Worm (Caenorhabditis elegans): ENCODE measurements around the gene D1044.4.

ce11 chrIII:5570814-5571443 lies 49.1 kb upstream of the D1044.4 start:
- TF ChIP-seq scrt-1 (GFP tag; IDR thresholded peaks at IDR 0.05) (no peak), pes-1 (GFP tag; IDR thresholded peaks at IDR 0.05) (no peak), ama-1 (optimal IDR thresholded peaks at IDR 0.05) (no peak), ceh-36 (tag; optimal IDR thresholded peaks at IDR 0.05) (no peak), B0310.2 (tag; optimal IDR thresholded peaks at IDR 0.05) (no peak), tbx-11 (GFP tag; IDR thresholded peaks at IDR 0.05) (no peak), tra-4 (tag; optimal IDR thresholded peaks at IDR 0.05) (no peak), ets-7 (tag; optimal IDR thresholded peaks at IDR 0.05) (no peak)

All from whole organism, early embryonic.